Worm (Caenorhabditis elegans): ENCODE data around the gene Y7A5A.24.
A peak's percentile ranks its signal among the peaks of the same experiment; 100 is the strongest.

Gene Y7A5A.24

ce11 chrX:15741852-15742251, 40.1 kb downstream of the Y7A5A.24 start:
- TF ChIP-seq W03F9.2 (tag; optimal IDR thresholded peaks at IDR 0.05): no peak
- TF ChIP-seq dao-5 (tag; optimal IDR thresholded peaks at IDR 0.05): peak; percentile 20
- TF ChIP-seq him-1 (tag; optimal IDR thresholded peaks at IDR 0.05): peak; percentile 75

ce11 chrX:15740526-15740925, 41.4 kb downstream of the Y7A5A.24 start, which contains the start of gene srg-64:
TSS of gene srg-64 (minus strand) at chrX:15740626.
- no peak for TF ChIP-seq W03F9.2 (tag; optimal IDR thresholded peaks at IDR 0.05)
- no peak for TF ChIP-seq him-1 (tag; optimal IDR thresholded peaks at IDR 0.05)
- TF ChIP-seq dao-5 (tag; optimal IDR thresholded peaks at IDR 0.05): no peak

ce11 chrX:15736419-15736818, 45.5 kb downstream of the Y7A5A.24 start:
- TF ChIP-seq dao-5 (tag; optimal IDR thresholded peaks at IDR 0.05) (no peak), him-1 (tag; optimal IDR thresholded peaks at IDR 0.05) (no peak), W03F9.2 (tag; optimal IDR thresholded peaks at IDR 0.05) (no peak)

ce11 chrX:15731668-15732067, 50.3 kb downstream of the Y7A5A.24 start, which contains the start of gene lin-15A:
TSS of gene lin-15A (plus strand) at chrX:15731968.
- TF ChIP-seq him-1 (tag; optimal IDR thresholded peaks at IDR 0.05) (no peak), W03F9.2 (tag; optimal IDR thresholded peaks at IDR 0.05) (no peak), dao-5 (tag; optimal IDR thresholded peaks at IDR 0.05) (no peak)

Data from whole organism, L4/young adult.